Worm (Caenorhabditis elegans) whole organism, L4 larva: ENCODE results near the gene lbp-2.
A peak's percentile ranks its signal among the peaks of the same experiment; 100 is the strongest.

Experiments used
- D1046.2 ChIP-seq: fragments of 200-800 bp; sonication (Bioruptor generic); IDR thresholded peaks from 2 replicates; pipeline ENCODE4 v1.3.6; 2022; ENCODE audit warnings: missing genetic modification characterization, missing compliant biosample characterization
- F37D6.2 ChIP-seq: sonication (generic microtip); optimal IDR thresholded peaks from 2 replicates; lab custom pipeline; 2016; ENCODE audit warnings: mild to moderate bottlenecking, missing genetic modification characterization, missing compliant biosample characterization
- F44E2.7 ChIP-seq: fragments of 200-800 bp; sonication (Bioruptor generic); IDR thresholded peaks from 2 replicates; pipeline ENCODE4 v2.1.2; 2022; ENCODE audit warnings: missing genetic modification characterization, missing compliant biosample characterization
- Y48G9A.11 ChIP-seq: fragments of 200-800 bp; sonication (Bioruptor generic); IDR thresholded peaks from 2 replicates; pipeline ENCODE4 v1.3.6; 2022; ENCODE audit warnings: missing genetic modification reagents, missing genetic modification characterization, missing compliant biosample characterization
- Y5F2A.4 ChIP-seq: fragments of 200-800 bp; sonication (Bioruptor generic); optimal IDR thresholded peaks from 2 replicates; lab custom pipeline; 2018; ENCODE audit warnings: mild to moderate bottlenecking, missing genetic modification characterization, missing compliant biosample characterization
- aha-1 ChIP-seq: fragments of 150-350 bp; peaks from one replicate; lab custom pipeline; 2014; ENCODE audit warnings: missing biosample characterization, missing genetic modification characterization
- aly-2 ChIP-seq: sonication (generic microtip); optimal IDR thresholded peaks from 2 replicates; lab custom pipeline; 2018; ENCODE audit warnings: missing biosample characterization, missing genetic modification characterization
- ama-1 ChIP-seq: fragments of 150-350 bp; optimal IDR thresholded peaks from 2 replicates; lab custom pipeline; 2014; ENCODE audit warnings: inconsistent platforms, mixed read lengths
- ceh-28 ChIP-seq: fragments of 150-350 bp; optimal IDR thresholded peaks from 2 replicates; lab custom pipeline; 2014; ENCODE audit warnings: missing biosample characterization, missing genetic modification reagents, missing genetic modification characterization
- ceh-62 ChIP-seq: sonication (generic microtip); optimal IDR thresholded peaks from 2 replicates; lab custom pipeline; 2017; ENCODE audit warnings: missing biosample characterization, missing genetic modification characterization
- ces-1 ChIP-seq: fragments of 150-350 bp; sonication (generic microtip); optimal IDR thresholded peaks from 4 replicates; lab custom pipeline; 2014; ENCODE audit warnings: missing biosample characterization, missing genetic modification reagents, missing genetic modification characterization
- cey-2 ChIP-seq: sonication (generic microtip); optimal IDR thresholded peaks from 3 replicates; lab custom pipeline; 2017; ENCODE audit warnings: missing genetic modification characterization, mild to moderate bottlenecking, missing compliant biosample characterization, antibody characterized with exemption, borderline replicate concordance; ENCODE audit not compliant: insufficient read depth
- daf-12 ChIP-seq: fragments of 150-350 bp; optimal IDR thresholded peaks from 2 replicates; lab custom pipeline; 2014; ENCODE audit warnings: missing biosample characterization, missing genetic modification reagents, missing genetic modification characterization
- daf-16 ChIP-seq, 3 experiments: sonication (generic microtip); optimal IDR thresholded peaks; 2 replicates each; lab custom pipeline; 2016 to 2017; ENCODE audit warnings: missing genetic modification characterization in 3 of 3, missing genetic modification reagents in 3 of 3, mild to moderate bottlenecking in 2 of 3, missing compliant biosample characterization in 2 of 3, missing biosample characterization in 1 of 3, moderate library complexity in 1 of 3
- daf-19 ChIP-seq: fragments of 200-800 bp; sonication (Bioruptor generic); conservative IDR thresholded peaks from 2 replicates; pipeline ENCODE4 v1.3.6; 2022; ENCODE audit warnings: missing genetic modification characterization, missing compliant biosample characterization
- daf-8 ChIP-seq: fragments of 200-800 bp; sonication (Bioruptor generic); IDR thresholded peaks from 2 replicates; pipeline ENCODE4 v1.3.6; 2022; ENCODE audit warnings: missing genetic modification characterization, missing compliant biosample characterization
- dmd-8 ChIP-seq: fragments of 200-800 bp; sonication (Bioruptor generic); IDR thresholded peaks from 2 replicates; pipeline ENCODE4 v1.3.6; 2022; ENCODE audit warnings: missing genetic modification characterization, missing compliant biosample characterization
- egl-27 ChIP-seq: sonication (generic microtip); optimal IDR thresholded peaks from 3 replicates; lab custom pipeline; 2017; ENCODE audit warnings: missing biosample characterization, missing genetic modification reagents, missing genetic modification characterization
- egl-43 ChIP-seq: fragments of 200-800 bp; sonication (Bioruptor generic); IDR thresholded peaks from 2 replicates; pipeline ENCODE4 v1.3.6; 2022; ENCODE audit warnings: missing genetic modification reagents, missing genetic modification characterization, missing compliant biosample characterization
- jun-1 ChIP-seq: fragments of 150-350 bp; optimal IDR thresholded peaks from 2 replicates; lab custom pipeline; 2014; ENCODE audit warnings: missing biosample characterization, missing genetic modification reagents, missing genetic modification characterization
- lin-29 ChIP-seq: fragments of 200-800 bp; sonication (Bioruptor generic); IDR thresholded peaks from 2 replicates; pipeline ENCODE4 v1.3.6; 2022; ENCODE audit warnings: missing genetic modification reagents, missing genetic modification characterization, missing compliant biosample characterization
- lsy-2 ChIP-seq, 2 experiments: fragments of 150-350 bp in 1 of 2; sonication (generic microtip) in 1 of 2; optimal IDR thresholded peaks; 2 replicates each; lab custom pipeline; 2014 to 2017; ENCODE audit warnings: missing biosample characterization in 2 of 2, missing genetic modification characterization in 2 of 2
- madf-5 ChIP-seq, 2 experiments: fragments of 200-800 bp; sonication (Bioruptor generic); IDR thresholded peaks; 2 replicates each; pipeline ENCODE4 v1.3.6; 2022; ENCODE audit warnings: missing compliant biosample characterization in 2 of 2, missing genetic modification characterization in 2 of 2
- mdl-1 ChIP-seq, 2 experiments: fragments of 150-350 bp in 1 of 2; sonication (generic microtip) in 1 of 2; optimal IDR thresholded peaks; 2 replicates each; lab custom pipeline; 2014 to 2017; ENCODE audit warnings: missing biosample characterization in 2 of 2, missing genetic modification characterization in 2 of 2
- mdt-29 ChIP-seq: fragments of 200-800 bp; sonication (Bioruptor generic); IDR thresholded peaks from 2 replicates; pipeline ENCODE4 v1.3.6; 2022; ENCODE audit warnings: missing genetic modification reagents, missing genetic modification characterization, missing compliant biosample characterization
- mxl-3 ChIP-seq: fragments of 200-800 bp; sonication (Bioruptor generic); optimal IDR thresholded peaks from 2 replicates; lab custom pipeline; 2018; ENCODE audit warnings: mild to moderate bottlenecking, missing genetic modification characterization, missing compliant biosample characterization
- nhr-102 ChIP-seq: sonication (generic microtip); optimal IDR thresholded peaks from 2 replicates; lab custom pipeline; 2016; ENCODE audit warnings: mild to moderate bottlenecking, missing genetic modification characterization, moderate library complexity, missing compliant biosample characterization
- nhr-111 ChIP-seq: fragments of 200-800 bp; sonication (Bioruptor generic); optimal IDR thresholded peaks from 2 replicates; lab custom pipeline; 2018; ENCODE audit warnings: mild to moderate bottlenecking, missing genetic modification characterization, missing compliant biosample characterization
- nhr-28 ChIP-seq: fragments of 150-350 bp; optimal IDR thresholded peaks from 2 replicates; lab custom pipeline; 2014; ENCODE audit warnings: missing biosample characterization, missing genetic modification characterization
- nhr-42 ChIP-seq: fragments of 200-800 bp; sonication (Bioruptor generic); IDR thresholded peaks from 2 replicates; pipeline ENCODE4 v1.3.6; 2022; ENCODE audit warnings: missing genetic modification characterization, missing compliant biosample characterization
- nhr-48 ChIP-seq: sonication (generic microtip); optimal IDR thresholded peaks from 2 replicates; lab custom pipeline; 2016; ENCODE audit warnings: mild to moderate bottlenecking, missing genetic modification characterization, missing compliant biosample characterization
- nhr-77 ChIP-seq: fragments of 150-350 bp; optimal IDR thresholded peaks from 2 replicates; lab custom pipeline; 2014; ENCODE audit warnings: missing biosample characterization, missing genetic modification characterization
- pha-4 ChIP-seq, 2 experiments: fragments of 150-350 bp in 1 of 2; fragments of 200-800 bp in 1 of 2; sonication (Bioruptor generic) in 1 of 2; IDR thresholded peaks in 1 of 2; optimal IDR thresholded peaks in 1 of 2; 2 replicates each; pipeline versions ENCODE4 v1.3.6 to Lab custom; 2014 to 2022; ENCODE audit warnings: missing genetic modification characterization in 2 of 2, missing genetic modification reagents in 2 of 2, missing biosample characterization in 1 of 2, missing compliant biosample characterization in 1 of 2
- php-3 ChIP-seq: fragments of 200-800 bp; sonication (Bioruptor generic); IDR thresholded peaks from 2 replicates; pipeline ENCODE4 v1.3.6; 2022; ENCODE audit warnings: missing genetic modification reagents, missing genetic modification characterization, missing compliant biosample characterization
- rbr-2 ChIP-seq: sonication (generic microtip); optimal IDR thresholded peaks from 2 replicates; lab custom pipeline; 2016; ENCODE audit warnings: missing genotype, missing genetic modification characterization, missing compliant biosample characterization
- sdz-12 ChIP-seq: fragments of 200-800 bp; sonication (Bioruptor generic); optimal IDR thresholded peaks from 2 replicates; lab custom pipeline; 2018; ENCODE audit warnings: mild to moderate bottlenecking, missing genetic modification characterization, missing compliant biosample characterization
- set-16 ChIP-seq: fragments of 200-800 bp; sonication (Bioruptor generic); IDR thresholded peaks from 2 replicates; pipeline ENCODE4 v1.3.6; 2022; ENCODE audit warnings: missing genetic modification reagents, missing genetic modification characterization, missing compliant biosample characterization
- skn-1 ChIP-seq: fragments of 150-350 bp; optimal IDR thresholded peaks from 2 replicates; lab custom pipeline; 2014; ENCODE audit warnings: missing biosample characterization, missing genetic modification characterization
- snpc-1.2 ChIP-seq: fragments of 200-800 bp; sonication (Bioruptor generic); IDR thresholded peaks from 2 replicates; pipeline ENCODE4 v1.3.6; 2022; ENCODE audit warnings: missing genetic modification reagents, missing genetic modification characterization, missing compliant biosample characterization
- spr-3 ChIP-seq: fragments of 200-800 bp; sonication (Bioruptor generic); optimal IDR thresholded peaks from 2 replicates; lab custom pipeline; 2018; ENCODE audit warnings: mild to moderate bottlenecking, missing genetic modification characterization, missing compliant biosample characterization
- unc-62 ChIP-seq, 3 experiments: fragments of 150-350 bp in 1 of 3; sonication (generic microtip); optimal IDR thresholded peaks in 2 of 3; peaks in 1 of 3; 1 replicate in 1 of 3; 2 replicates in 2 of 3; lab custom pipeline; 2014 to 2017; ENCODE audit warnings: missing biosample characterization in 3 of 3, missing genetic modification characterization in 3 of 3, missing genetic modification reagents in 3 of 3, missing genotype in 1 of 3
- zip-11 ChIP-seq: fragments of 200-800 bp; sonication (Bioruptor generic); IDR thresholded peaks from 2 replicates; pipeline ENCODE4 v1.3.6; 2022; ENCODE audit warnings: missing genetic modification characterization, missing compliant biosample characterization

The lbp-2 gene

ce11 chrX:3247768-3248167 lies 12.6 kb upstream of the lbp-2 start:
- TF ChIP-seq ceh-62 (tag; lab: Kevin White, UChicago) (no peak), unc-62 (GFP tag; optimal IDR thresholded peaks at IDR 0.05 in 1 of 2; lab: Kevin White, UChicago) (peak in 1 of 2 experiments; percentile 33), unc-62 (tag; optimal IDR thresholded peaks at IDR 0.05; lab: Kevin White, UChicago) (no peak), egl-27 (no peak), D1046.2 (GFP tag; lab: Robert Waterston, UW) (0 out of 2 replicates have a peak, but pooled peaks have one; percentile 60), set-16 (peak; percentile 65), mdl-1 (tag; optimal IDR thresholded peaks at IDR 0.05; lab: Kevin White, UChicago) (no peak), pha-4 (GFP tag; IDR thresholded peaks at IDR 0.05; lab: Robert Waterston, UW) (no peak), pha-4 (tag; optimal IDR thresholded peaks at IDR 0.05; lab: Kevin White, UChicago) (no peak)

- TF ChIP-seq sdz-12 (GFP tag; lab: Kevin White, UChicago) (no peak), skn-1 (no peak), nhr-102 (tag; lab: Kevin White, UChicago) (no peak), set-16 (no peak), ceh-62 (tag; lab: Kevin White, UChicago) (no peak), unc-62 (GFP tag; optimal IDR thresholded peaks at IDR 0.05 in 1 of 2; lab: Kevin White, UChicago) (peak in 1 of 2 experiments; percentile 3), unc-62 (tag; optimal IDR thresholded peaks at IDR 0.05; lab: Kevin White, UChicago) (no peak), dmd-8 (GFP tag; lab: Robert Waterston, UW) (no peak), aha-1 (tag; lab: Kevin White, UChicago) (peak; percentile 34), nhr-28 (tag; lab: Kevin White, UChicago) (peak; percentile 40)
- TF ChIP-seq, all 104 proteins: peak for 3
Measured at ce11 chrX:3250481-3251091, 9.8 kb upstream of the lbp-2 start, which contains the start of gene pqn-37. Gene pqn-37 (minus strand): TSS chrX:3250531.

- no peak for TF ChIP-seq zip-11 (GFP tag; lab: Robert Waterston, UW)
Measured at ce11 chrX:3252500-3252899, 7.9 kb upstream of the lbp-2 start, which contains the start of gene tba-9. Gene tba-9 (plus strand): TSS chrX:3252800.

ce11 chrX:3256784-3257493 lies 3.5 kb upstream of the lbp-2 start, which contains the start of gene lbp-3:
Gene lbp-3 (plus strand): TSS chrX:3257372.
- TF ChIP-seq egl-43 (GFP tag; lab: Robert Waterston, UW) = no peak
- no peak for TF ChIP-seq D1046.2 (GFP tag; lab: Robert Waterston, UW)
- no peak for TF ChIP-seq lsy-2 (tag; optimal IDR thresholded peaks at IDR 0.05; lab: Kevin White, UChicago)
- TF ChIP-seq nhr-42 (GFP tag; lab: Robert Waterston, UW) = no peak
- TF ChIP-seq daf-12 = no peak
- no peak for TF ChIP-seq ama-1 (lab: Kevin White, UChicago)
- TF ChIP-seq madf-5 (GFP tag; IDR thresholded peaks at IDR 0.05; lab: Robert Waterston, UW) = no peak
- no peak for TF ChIP-seq daf-19 (GFP tag; lab: Robert Waterston, UW)
- TF ChIP-seq spr-3 (GFP tag; lab: Kevin White, UChicago) = no peak
- no peak for TF ChIP-seq rbr-2 (tag; lab: Kevin White, UChicago)
- TF ChIP-seq ceh-28 (tag; lab: Kevin White, UChicago) = no peak
- TF ChIP-seq lin-29 (GFP tag; lab: Robert Waterston, UW) = no peak
- TF ChIP-seq jun-1 (tag; lab: Kevin White, UChicago) = no peak
- TF ChIP-seq F44E2.7 (GFP tag; lab: Robert Waterston, UW) = no peak
- TF ChIP-seq nhr-102 (tag; lab: Kevin White, UChicago) = peak; percentile 90
- no peak for TF ChIP-seq aly-2
- no peak for TF ChIP-seq F37D6.2 (tag; lab: Kevin White, UChicago)
- TF ChIP-seq php-3 = peak; percentile 52; the same call in 1 of the 2 replicates
- TF ChIP-seq mxl-3 (GFP tag; lab: Kevin White, UChicago) = no peak
- no peak for TF ChIP-seq nhr-111 (GFP tag; lab: Kevin White, UChicago)
- TF ChIP-seq snpc-1.2 (GFP tag; lab: Robert Waterston, UW) = no peak
- no peak for TF ChIP-seq daf-8 (GFP tag; lab: Robert Waterston, UW)
- no peak for TF ChIP-seq Y48G9A.11 (GFP tag; lab: Robert Waterston, UW)
- TF ChIP-seq mdt-29 = no peak
- no peak for TF ChIP-seq ces-1 (GFP tag; lab: Kevin White, UChicago)
- no peak for TF ChIP-seq cey-2 (tag; lab: Kevin White, UChicago)
- peak; percentile 32 for TF ChIP-seq nhr-48 (tag; lab: Kevin White, UChicago)
- TF ChIP-seq daf-16 (GFP tag; optimal IDR thresholded peaks at IDR 0.05; lab: Kevin White, UChicago) = no peak
- peak; percentile 94 for TF ChIP-seq daf-16 (tag; optimal IDR thresholded peaks at IDR 0.05; lab: Kevin White, UChicago)
- no peak for TF ChIP-seq Y5F2A.4 (GFP tag; lab: Kevin White, UChicago)
- TF ChIP-seq nhr-77 (tag; lab: Kevin White, UChicago) = peak; percentile 37
